Worm (Caenorhabditis elegans): ENCODE results near the gene kbp-2.

Gene kbp-2

DNA sequence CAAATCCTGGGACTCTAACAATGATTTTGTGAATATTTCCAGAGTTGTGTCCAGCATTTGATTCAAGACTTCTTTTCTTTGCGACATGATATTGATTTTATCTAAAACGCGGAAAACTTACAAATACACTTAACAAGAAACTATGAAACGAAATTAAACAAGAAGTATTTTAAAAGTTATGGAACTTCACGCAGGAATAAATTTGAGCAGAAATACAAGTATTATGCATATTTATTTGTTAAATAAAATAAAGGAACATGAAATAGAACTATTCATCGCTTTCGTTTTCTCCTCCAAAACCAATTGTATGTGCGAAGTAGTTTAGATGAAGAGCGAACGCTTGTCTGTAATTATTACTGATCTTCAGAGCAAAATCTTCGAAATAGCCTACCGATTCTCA lies at the start of gene kbp-2:
Gene kbp-2 (minus strand): TSS at position 101 of the 400 bp plus-strand sequence.
- no peak for TF ChIP-seq dao-5 (tag; optimal IDR thresholded peaks at IDR 0.05)
- TF ChIP-seq W03F9.2 (tag; optimal IDR thresholded peaks at IDR 0.05) = no peak

DNA sequence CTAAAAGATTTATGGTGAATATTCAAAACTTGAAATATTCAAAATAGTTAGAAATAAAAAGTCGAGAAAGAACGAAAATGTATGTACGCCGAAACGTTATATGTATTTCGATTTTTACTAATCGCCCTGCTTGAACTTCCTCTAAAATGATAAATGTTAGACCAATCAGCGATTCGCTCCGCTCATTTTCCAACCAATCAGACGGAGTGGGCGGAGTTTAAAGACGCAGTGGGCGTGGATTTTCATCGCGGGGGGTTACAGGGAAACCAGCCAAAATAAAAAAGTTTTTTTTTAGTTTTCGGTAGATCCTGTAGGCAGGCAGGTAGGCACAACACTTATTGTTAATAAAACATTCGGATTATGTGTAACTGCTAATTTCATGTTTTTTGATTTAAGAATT lies 49.3 kb upstream of the kbp-2 start:
- TF ChIP-seq dao-5 (tag; optimal IDR thresholded peaks at IDR 0.05) (no peak), him-1 (tag; optimal IDR thresholded peaks at IDR 0.05) (no peak), W03F9.2 (tag; optimal IDR thresholded peaks at IDR 0.05) (no peak)

DNA sequence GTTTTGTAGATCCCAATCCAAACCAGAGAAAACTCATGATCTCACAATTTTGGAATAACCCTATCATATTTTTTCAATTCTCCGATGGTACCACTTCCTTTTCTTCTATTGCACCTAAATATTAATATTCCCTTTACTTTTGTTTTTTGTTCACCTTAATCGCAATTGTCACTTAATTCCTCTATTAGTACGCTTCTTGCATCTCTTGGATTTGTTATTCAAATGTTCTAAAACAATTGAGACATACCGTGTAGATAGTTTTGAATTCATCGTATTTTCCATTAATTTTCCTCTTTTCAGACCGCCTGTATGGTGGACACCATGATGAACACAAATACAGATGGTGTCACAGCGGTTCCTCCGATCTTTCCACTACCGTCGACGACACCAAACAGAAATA lies 48.1 kb upstream of the kbp-2 start, which contains the start of gene flh-2:
Gene flh-2 (plus strand): TSS at position 301 of the 400 bp plus-strand sequence.
- no peak for TF ChIP-seq dao-5 (tag; optimal IDR thresholded peaks at IDR 0.05)
- TF ChIP-seq W03F9.2 (tag; optimal IDR thresholded peaks at IDR 0.05) = no peak
- no peak for TF ChIP-seq him-1 (tag; optimal IDR thresholded peaks at IDR 0.05)

DNA sequence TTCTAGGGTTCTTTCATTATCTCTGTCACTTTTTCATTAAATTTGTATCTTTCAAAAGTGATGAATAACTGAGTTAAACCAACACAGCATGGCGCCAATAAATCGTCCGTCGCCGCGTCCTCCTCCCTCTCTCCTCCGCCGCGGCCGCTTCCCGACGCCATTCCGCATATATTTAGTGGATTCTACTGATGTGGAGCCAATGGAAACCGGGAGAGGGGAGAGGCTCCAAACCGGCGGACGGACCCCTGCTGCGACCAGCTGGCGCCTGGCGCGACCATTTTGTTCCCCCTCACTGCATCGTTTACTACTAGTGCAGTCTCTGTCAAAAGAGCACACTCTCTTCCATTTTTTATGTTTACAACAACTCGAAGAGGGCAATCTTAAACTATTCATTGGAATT lies 47.5 kb upstream of the kbp-2 start:
- TF ChIP-seq him-1 (tag; optimal IDR thresholded peaks at IDR 0.05) (no peak), dao-5 (tag; optimal IDR thresholded peaks at IDR 0.05) (no peak), W03F9.2 (tag; optimal IDR thresholded peaks at IDR 0.05) (no peak)

DNA sequence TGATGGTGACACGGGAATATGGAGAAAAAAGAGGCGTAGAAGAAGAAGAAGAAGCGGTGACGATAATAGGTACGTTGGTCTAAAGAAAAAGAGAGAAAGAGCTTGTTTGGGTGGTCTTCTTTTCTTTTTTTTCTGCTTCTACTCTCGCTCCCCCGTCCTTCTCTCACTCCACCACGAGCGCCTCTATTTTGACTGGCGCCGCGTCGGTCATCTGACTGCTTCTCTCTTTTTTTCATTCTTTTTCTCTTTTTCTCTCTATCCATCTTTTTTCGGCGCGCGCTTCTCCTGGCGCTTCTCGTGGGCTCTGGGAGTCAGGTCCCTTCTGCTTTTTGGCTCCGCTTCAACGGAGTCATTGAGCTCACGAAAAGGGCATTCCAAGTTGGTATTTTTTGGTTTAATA lies 46.7 kb upstream of the kbp-2 start:
- no peak for TF ChIP-seq dao-5 (tag; optimal IDR thresholded peaks at IDR 0.05)
- TF ChIP-seq him-1 (tag; optimal IDR thresholded peaks at IDR 0.05) = peak; percentile 27

DNA sequence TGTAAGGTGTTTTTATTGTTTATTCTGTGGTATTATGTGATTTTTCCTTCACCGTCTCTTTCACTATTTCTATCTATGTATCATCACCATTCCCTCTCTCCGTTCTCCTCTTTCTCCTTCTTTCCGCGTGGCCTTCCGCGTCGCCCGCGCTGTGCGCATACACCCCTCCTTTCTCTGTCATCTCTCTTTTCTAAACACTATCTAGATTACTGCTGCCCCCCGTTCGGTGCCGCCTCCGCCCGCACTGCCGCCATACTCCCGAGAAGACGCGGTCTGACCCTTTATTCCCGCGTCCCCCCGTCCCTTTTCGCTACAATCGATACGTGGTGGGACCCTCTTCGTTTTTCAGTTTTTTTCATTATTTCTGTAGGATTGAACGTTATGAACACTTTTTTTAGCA lies 44.9 kb upstream of the kbp-2 start:
- TF ChIP-seq W03F9.2 (tag; optimal IDR thresholded peaks at IDR 0.05) = no peak
- TF ChIP-seq dao-5 (tag; optimal IDR thresholded peaks at IDR 0.05) = no peak
- no peak for TF ChIP-seq him-1 (tag; optimal IDR thresholded peaks at IDR 0.05)

DNA sequence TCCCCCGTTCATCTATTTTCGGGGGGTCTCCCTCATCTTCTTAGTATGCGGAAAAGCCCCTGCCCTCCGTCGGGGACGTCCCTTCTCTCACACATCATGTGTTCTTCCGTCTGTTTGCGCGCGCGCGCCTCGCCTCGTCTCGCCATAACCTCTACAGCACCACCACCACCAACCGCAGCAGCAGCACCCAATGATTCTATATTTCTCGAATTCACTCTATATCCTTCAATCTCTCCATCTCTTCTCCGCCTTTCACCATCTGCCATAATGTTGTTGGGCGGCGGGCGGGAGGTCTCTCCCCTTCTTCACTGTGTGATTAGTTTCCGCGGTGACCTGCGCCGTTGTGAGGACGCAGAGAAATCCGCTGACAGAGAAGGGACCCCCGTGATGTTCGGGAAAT lies 43.7 kb upstream of the kbp-2 start:
- TF ChIP-seq dao-5 (tag; optimal IDR thresholded peaks at IDR 0.05) (no peak), W03F9.2 (tag; optimal IDR thresholded peaks at IDR 0.05) (no peak), him-1 (tag; optimal IDR thresholded peaks at IDR 0.05) (no peak)

DNA sequence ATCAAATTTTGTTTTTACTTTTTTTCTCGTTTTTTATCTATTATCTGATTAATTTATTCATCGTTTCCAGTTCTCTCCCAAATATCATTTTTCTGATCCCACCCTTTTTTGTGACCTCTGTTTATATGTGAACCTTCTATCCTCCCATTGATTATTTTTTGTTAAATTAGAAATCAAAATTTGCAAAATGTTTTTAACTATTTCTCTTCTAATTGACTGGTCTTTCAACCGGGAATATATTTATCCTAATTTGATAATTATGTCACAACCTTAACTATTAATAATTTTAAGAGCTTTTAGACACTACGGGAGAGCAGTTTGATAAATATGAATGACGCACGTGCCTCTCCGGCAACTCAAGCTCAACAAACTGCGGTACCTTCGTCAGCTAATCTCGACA lies 40.5 kb upstream of the kbp-2 start, which contains the start of gene ntl-9:
Gene ntl-9 (plus strand): TSS at position 301 of the 400 bp plus-strand sequence.
- no peak for TF ChIP-seq him-1 (tag; optimal IDR thresholded peaks at IDR 0.05)
- no peak for TF ChIP-seq dao-5 (tag; optimal IDR thresholded peaks at IDR 0.05)
- no peak for TF ChIP-seq W03F9.2 (tag; optimal IDR thresholded peaks at IDR 0.05)

DNA sequence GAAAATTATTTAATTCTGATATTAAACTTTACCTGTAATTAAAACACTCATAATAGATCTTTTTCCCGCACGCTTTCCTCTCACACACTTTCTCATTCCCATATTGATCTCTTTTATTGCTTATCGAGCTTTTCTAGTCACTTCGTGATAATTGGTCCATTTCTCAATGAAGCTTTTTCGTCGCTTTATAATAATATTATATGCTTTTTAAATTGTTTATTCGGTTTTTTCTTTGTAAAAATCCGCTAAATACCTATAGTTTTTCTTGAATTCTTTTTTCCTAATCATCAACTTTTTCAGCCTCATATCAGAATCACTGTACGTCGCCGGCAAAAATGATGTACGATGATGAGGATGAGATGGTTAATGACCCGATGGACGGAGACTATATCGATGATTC lies 35.6 kb upstream of the kbp-2 start, which contains the start of gene rpb-2:
Gene rpb-2 (plus strand): TSS at position 301 of the 400 bp plus-strand sequence.
- TF ChIP-seq W03F9.2 (tag; optimal IDR thresholded peaks at IDR 0.05) = no peak
- TF ChIP-seq dao-5 (tag; optimal IDR thresholded peaks at IDR 0.05) = no peak
- no peak for TF ChIP-seq him-1 (tag; optimal IDR thresholded peaks at IDR 0.05)

DNA sequence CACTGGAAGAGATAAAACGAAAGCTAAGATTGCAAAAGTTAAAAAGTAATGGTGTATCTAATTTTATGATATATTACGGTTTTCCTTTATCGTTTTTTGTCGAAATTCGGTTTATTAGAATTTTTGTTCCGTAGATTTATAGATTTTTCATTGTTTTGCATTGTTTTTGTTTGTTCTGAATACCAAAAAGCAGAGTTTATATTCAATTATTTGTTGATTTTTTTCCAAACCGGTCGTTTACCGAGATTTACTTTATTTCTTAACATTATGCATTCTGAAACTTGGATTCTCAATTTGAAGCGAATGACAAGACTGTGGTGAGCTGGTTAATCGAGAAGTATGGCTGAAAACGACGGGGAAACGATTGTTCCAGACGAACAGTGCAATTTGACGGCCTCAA lies 33.3 kb upstream of the kbp-2 start, which contains the start of gene fsn-1:
Gene fsn-1 (plus strand): TSS at position 301 of the 400 bp plus-strand sequence.
- TF ChIP-seq him-1 (tag; optimal IDR thresholded peaks at IDR 0.05) (no peak), W03F9.2 (tag; optimal IDR thresholded peaks at IDR 0.05) (no peak), dao-5 (tag; optimal IDR thresholded peaks at IDR 0.05) (no peak)

DNA sequence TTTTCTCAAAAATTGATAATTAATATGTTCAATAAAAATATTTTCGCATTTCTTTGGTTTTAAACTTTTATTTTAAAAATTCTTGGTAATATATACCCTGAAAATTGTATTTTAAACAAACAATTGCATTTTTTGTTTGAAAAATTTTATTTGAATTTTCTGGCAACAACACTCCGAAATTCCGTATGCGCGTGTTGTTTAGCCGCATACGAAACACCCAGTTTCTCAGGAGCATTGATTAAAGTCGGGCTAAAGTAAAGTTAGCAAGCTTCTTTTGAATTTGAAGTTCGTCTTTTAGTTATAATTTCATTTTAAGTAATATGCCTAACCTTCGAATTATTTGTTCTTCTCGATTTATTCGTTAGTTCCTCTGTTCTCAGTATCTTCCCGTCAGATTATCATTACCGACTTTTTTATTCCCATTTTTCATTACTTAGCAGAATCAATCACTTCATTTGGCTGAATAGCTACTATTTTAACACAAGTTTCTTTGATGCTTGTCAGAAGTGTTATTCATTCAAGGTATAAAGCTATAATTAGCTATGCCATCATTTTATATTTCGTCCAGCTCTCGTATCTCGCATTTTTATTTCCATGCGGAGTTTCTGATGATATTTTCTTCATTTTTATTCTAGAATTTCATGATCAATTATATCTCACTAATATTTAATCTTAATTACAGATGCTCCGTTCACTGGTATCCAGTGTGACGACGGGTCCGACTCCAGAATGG lies 31.4 kb upstream of the kbp-2 start, which contains the start of gene mrps-18C:
Gene mrps-18C (plus strand): TSS at position 683 of the 733 bp plus-strand sequence.
- TF ChIP-seq dao-5 (tag; optimal IDR thresholded peaks at IDR 0.05) = no peak
- TF ChIP-seq W03F9.2 (tag; optimal IDR thresholded peaks at IDR 0.05) = no peak
- no peak for TF ChIP-seq him-1 (tag; optimal IDR thresholded peaks at IDR 0.05)

DNA sequence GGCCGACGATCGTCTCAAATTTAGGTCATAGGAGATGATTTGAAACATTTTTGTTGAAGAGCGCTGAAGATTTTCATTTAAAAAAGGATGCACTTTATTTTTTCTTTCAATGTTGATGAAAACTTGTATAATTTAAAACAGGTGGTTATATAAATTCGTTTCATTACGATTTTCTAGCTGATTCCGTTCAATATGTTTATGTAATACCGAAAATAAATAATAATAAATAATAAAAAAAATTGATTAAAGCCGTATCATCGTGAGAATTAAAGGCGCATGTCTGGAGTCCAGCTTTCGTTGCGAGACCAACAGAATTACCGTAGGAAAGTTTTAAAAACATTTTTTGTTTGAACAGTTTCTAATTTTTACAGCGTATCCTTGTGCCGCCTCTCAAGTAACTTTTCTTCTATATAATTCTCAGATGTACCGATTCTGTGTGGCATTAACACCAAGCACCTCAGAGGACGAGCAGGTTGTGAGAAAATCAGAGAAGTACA lies 28.6 kb upstream of the kbp-2 start, which contains the start of the genes C26E6.12 and eri-9:
Gene C26E6.12 (minus strand): TSS at position 51 of the 497 bp plus-strand sequence.
Gene eri-9 (plus strand): TSS at position 248 of the 497 bp plus-strand sequence.
- no peak for TF ChIP-seq W03F9.2 (tag; optimal IDR thresholded peaks at IDR 0.05)
- no peak for TF ChIP-seq dao-5 (tag; optimal IDR thresholded peaks at IDR 0.05)
- TF ChIP-seq him-1 (tag; optimal IDR thresholded peaks at IDR 0.05) = no peak

DNA sequence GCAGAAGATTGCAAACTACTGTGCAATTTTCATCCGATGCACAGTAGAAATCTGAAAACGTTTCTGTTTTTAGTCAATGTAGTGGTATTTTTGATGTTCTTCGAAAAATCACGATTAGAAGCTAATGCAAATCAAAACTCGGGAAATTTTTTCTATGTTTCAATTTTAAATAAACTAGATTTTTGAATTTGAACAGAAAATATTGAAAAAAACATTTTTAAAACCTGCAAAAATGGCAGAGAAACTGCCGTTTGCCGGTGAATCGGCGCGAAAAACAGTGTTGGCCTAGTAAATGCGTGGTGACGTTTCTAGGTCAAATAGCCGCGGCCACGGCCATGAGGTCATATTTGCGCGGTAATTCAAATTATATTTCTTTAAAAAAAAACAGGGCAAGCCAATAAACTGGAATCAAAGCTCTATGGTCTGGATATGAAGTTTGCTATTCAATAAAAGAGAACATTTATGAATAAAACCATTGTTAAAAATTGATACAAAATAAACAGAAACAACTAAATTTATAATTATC lies 26.5 kb upstream of the kbp-2 start, which contains the start of gene set-2:
Gene set-2 (minus strand): TSS at position 51 of the 526 bp plus-strand sequence.
- no peak for TF ChIP-seq dao-5 (tag; optimal IDR thresholded peaks at IDR 0.05)
- TF ChIP-seq W03F9.2 (tag; optimal IDR thresholded peaks at IDR 0.05) = peak; percentile 79

DNA sequence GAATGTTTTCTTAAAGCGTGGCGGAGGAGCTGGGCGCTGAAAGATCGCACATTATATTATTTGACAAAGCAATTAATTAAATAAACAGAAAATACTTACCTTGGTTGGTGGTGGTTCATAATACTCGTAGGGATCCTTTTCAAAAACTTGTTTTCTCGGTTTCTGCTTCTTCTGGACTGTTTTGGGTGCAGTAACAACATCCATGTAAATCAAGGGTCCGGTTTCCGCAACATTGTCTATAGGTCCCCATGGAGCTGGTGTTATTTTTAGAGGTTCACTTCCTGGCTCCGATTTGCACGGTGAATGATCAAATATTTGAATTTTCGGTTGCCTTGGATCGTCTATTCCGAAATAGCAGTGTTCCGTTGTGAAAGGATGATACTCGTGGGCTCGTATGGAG lies 20.4 kb upstream of the kbp-2 start:
- no peak for TF ChIP-seq dao-5 (tag; optimal IDR thresholded peaks at IDR 0.05)
- no peak for TF ChIP-seq W03F9.2 (tag; optimal IDR thresholded peaks at IDR 0.05)
- no peak for TF ChIP-seq him-1 (tag; optimal IDR thresholded peaks at IDR 0.05)

Measured in whole organism, L4/young adult.